Fruit fly (Drosophila melanogaster) whole organism, pupa: Measurements from ENCODE around the gene tara.

Experiments
- CG10348 ChIP-seq: fragments of 200-800 bp; sonication (Bioruptor generic); IDR thresholded peaks from 2 replicates; pipeline ENCODE4 v1.3.6; 2022; ENCODE audit warnings: missing biosample characterization, missing genetic modification characterization
- CG13204 ChIP-seq: fragments of 200-800 bp; sonication (Bioruptor generic); optimal IDR thresholded peaks from 2 replicates; lab custom pipeline; 2018; ENCODE audit warnings: missing biosample characterization, mild to moderate bottlenecking, missing genetic modification characterization, moderate library complexity
- CG14655 ChIP-seq: fragments of 200-800 bp; sonication (Bioruptor generic); optimal IDR thresholded peaks from 3 replicates; lab custom pipeline; 2017; ENCODE audit warnings: mild to moderate bottlenecking, missing biosample characterization, missing genetic modification reagents, missing genetic modification characterization
- CG15710 ChIP-seq: fragments of 200-800 bp; sonication (Bioruptor generic); optimal IDR thresholded peaks from 2 replicates; lab custom pipeline; 2018; ENCODE audit warnings: missing biosample characterization, mild to moderate bottlenecking, missing genetic modification characterization, moderate library complexity
- CG17806 ChIP-seq: fragments of 200-800 bp; sonication (Bioruptor generic); optimal IDR thresholded peaks from 2 replicates; lab custom pipeline; 2018; ENCODE audit warnings: missing biosample characterization, mild to moderate bottlenecking, missing genetic modification characterization, moderate library complexity
- CG32121 ChIP-seq: fragments of 200-800 bp; sonication (Bioruptor generic); IDR thresholded peaks from 2 replicates; pipeline ENCODE4 v1.3.6; 2022; ENCODE audit warnings: missing biosample characterization, missing genetic modification characterization
- CG34367 ChIP-seq: fragments of 200-800 bp; sonication (Bioruptor generic); optimal IDR thresholded peaks from 2 replicates; lab custom pipeline; 2018; ENCODE audit warnings: missing biosample characterization, mild to moderate bottlenecking, missing genetic modification characterization
- CG8301 ChIP-seq: fragments of 200-800 bp; sonication (Bioruptor generic); optimal IDR thresholded peaks from 2 replicates; lab custom pipeline; 2018; ENCODE audit warnings: missing biosample characterization, mild to moderate bottlenecking, missing genetic modification characterization
- EcR ChIP-seq: fragments of 200-800 bp; sonication (Bioruptor generic); optimal IDR thresholded peaks from 3 replicates; lab custom pipeline; 2019; ENCODE audit warnings: missing biosample characterization, missing genetic modification characterization, mild to moderate bottlenecking, moderate library complexity, missing genetic modification reagents
- Pif1B ChIP-seq: fragments of 200-800 bp; sonication (Bioruptor generic); optimal IDR thresholded peaks from 3 replicates; lab custom pipeline; 2016; ENCODE audit warnings: missing biosample characterization, missing genetic modification characterization
- gl ChIP-seq: fragments of 200-800 bp; sonication (Bioruptor generic); optimal IDR thresholded peaks from 2 replicates; lab custom pipeline; 2018; ENCODE audit warnings: missing biosample characterization, mild to moderate bottlenecking, missing genetic modification characterization
- rn ChIP-seq: fragments of 200-800 bp; sonication (Bioruptor generic); IDR thresholded peaks from 2 replicates; pipeline ENCODE4 v1.3.6; 2022; ENCODE audit warnings: missing biosample characterization, missing genetic modification characterization

dm6 chr3R:16277543-16277942, 52.1 kb downstream of the tara start:
- TF ChIP-seq CG15710 (tag; lab: Kevin White, UChicago) (no peak), CG13204 (GFP tag; lab: Kevin White, UChicago) (no peak), CG8301 (no peak), Pif1B (no peak), gl (tag; lab: Kevin White, UChicago) (no peak), CG17806 (tag; lab: Kevin White, UChicago) (no peak), rn (no peak), CG14655 (no peak), CG32121 (GFP tag; lab: Robert Waterston, UW) (no peak), EcR (GFP tag; lab: Kevin White, UChicago) (no peak), CG34367 (tag; lab: Kevin White, UChicago) (no peak), CG10348 (no peak)
